Worm (Caenorhabditis elegans) whole organism, L2 larva: ENCODE data around the gene shw-1.

Experiments
- C34F6.9 ChIP-seq: fragments of 150-350 bp; optimal IDR thresholded peaks from 2 replicates; lab custom pipeline; 2014; ENCODE audit warnings: missing biosample characterization, missing genetic modification characterization
- F13H6.1 ChIP-seq: sonication (generic microtip); optimal IDR thresholded peaks from 2 replicates; lab custom pipeline; 2016; ENCODE audit warnings: missing genetic modification characterization, missing compliant biosample characterization
- R02D3.7 ChIP-seq: fragments of 150-350 bp; optimal IDR thresholded peaks from 2 replicates; lab custom pipeline; 2014; ENCODE audit warnings: missing biosample characterization, missing genetic modification characterization
- Y55F3AM.14 ChIP-seq: fragments of 200-800 bp; sonication (Bioruptor generic); optimal IDR thresholded peaks from 2 replicates; lab custom pipeline; 2018; ENCODE audit warnings: mild to moderate bottlenecking, missing genetic modification characterization, missing compliant biosample characterization
- aly-2 ChIP-seq: fragments of 150-350 bp; optimal IDR thresholded peaks from 2 replicates; lab custom pipeline; 2014; ENCODE audit warnings: missing biosample characterization, missing genetic modification characterization
- ama-1 ChIP-seq: fragments of 150-350 bp; optimal IDR thresholded peaks from 2 replicates; lab custom pipeline; 2018; ENCODE audit warnings: inconsistent platforms
- ceh-16 ChIP-seq: fragments of 150-350 bp; optimal IDR thresholded peaks from 2 replicates; lab custom pipeline; 2014; ENCODE audit warnings: missing biosample characterization, missing genetic modification characterization
- ceh-82 ChIP-seq: fragments of 150-350 bp; optimal IDR thresholded peaks from 2 replicates; lab custom pipeline; 2014; ENCODE audit warnings: missing biosample characterization, missing genetic modification characterization
- crh-2 ChIP-seq: sonication (generic microtip); optimal IDR thresholded peaks from 2 replicates; lab custom pipeline; 2017; ENCODE audit warnings: missing biosample characterization, missing genetic modification characterization
- egl-27 ChIP-seq: sonication (generic microtip); optimal IDR thresholded peaks from 3 replicates; lab custom pipeline; 2017; ENCODE audit warnings: missing biosample characterization, missing genetic modification reagents, missing genetic modification characterization
- gmeb-1 ChIP-seq: fragments of 150-350 bp; optimal IDR thresholded peaks from 2 replicates; lab custom pipeline; 2014; ENCODE audit warnings: missing biosample characterization, missing genetic modification characterization
- lin-13 ChIP-seq: fragments of 150-350 bp; optimal IDR thresholded peaks from 2 replicates; lab custom pipeline; 2014; ENCODE audit warnings: missing biosample characterization, missing genetic modification reagents, missing genetic modification characterization
- lin-39 ChIP-seq: fragments of 150-350 bp; optimal IDR thresholded peaks from 2 replicates; lab custom pipeline; 2014; ENCODE audit warnings: missing biosample characterization, missing genetic modification reagents, missing genetic modification characterization
- lsy-2 ChIP-seq, 2 experiments: fragments of 150-350 bp in 1 of 2; sonication (generic microtip) in 1 of 2; optimal IDR thresholded peaks; 2 replicates each; lab custom pipeline; 2014 to 2017; ENCODE audit warnings: missing biosample characterization in 2 of 2, missing genetic modification characterization in 2 of 2
- mbf-1 ChIP-seq: sonication (generic microtip); optimal IDR thresholded peaks from 2 replicates; lab custom pipeline; 2017; ENCODE audit warnings: missing biosample characterization, missing genetic modification characterization
- nhr-11 ChIP-seq: fragments of 150-350 bp; optimal IDR thresholded peaks from 2 replicates; lab custom pipeline; 2014; ENCODE audit warnings: missing biosample characterization, missing genetic modification characterization
- nhr-129 ChIP-seq: fragments of 150-350 bp; optimal IDR thresholded peaks from 2 replicates; lab custom pipeline; 2014; ENCODE audit warnings: missing biosample characterization, missing genetic modification characterization
- nhr-21 ChIP-seq: fragments of 150-350 bp; optimal IDR thresholded peaks from 2 replicates; lab custom pipeline; 2014; ENCODE audit warnings: missing biosample characterization, missing genetic modification characterization
- nhr-23 ChIP-seq: fragments of 150-350 bp; optimal IDR thresholded peaks from 2 replicates; lab custom pipeline; 2014; ENCODE audit warnings: missing biosample characterization, missing genetic modification reagents, missing genetic modification characterization
- nhr-237 ChIP-seq: fragments of 150-350 bp; optimal IDR thresholded peaks from 2 replicates; lab custom pipeline; 2014; ENCODE audit warnings: missing biosample characterization, missing genetic modification characterization
- nhr-25 ChIP-seq: fragments of 150-350 bp; sonication (generic microtip); optimal IDR thresholded peaks from 3 replicates; lab custom pipeline; 2014; ENCODE audit warnings: missing biosample characterization, missing genetic modification characterization
- peb-1 ChIP-seq: fragments of 150-350 bp; optimal IDR thresholded peaks from 2 replicates; lab custom pipeline; 2014; ENCODE audit warnings: missing biosample characterization, missing genetic modification characterization
- skn-1 ChIP-seq: sonication (generic microtip); optimal IDR thresholded peaks from 2 replicates; lab custom pipeline; 2017; ENCODE audit warnings: missing biosample characterization, missing genetic modification characterization
- snpc-4 ChIP-seq: fragments of 150-350 bp; optimal IDR thresholded peaks from 2 replicates; lab custom pipeline; 2014; ENCODE audit warnings: missing biosample characterization, missing genetic modification characterization
- unc-39 ChIP-seq: fragments of 150-350 bp; optimal IDR thresholded peaks from 2 replicates; lab custom pipeline; 2014; ENCODE audit warnings: missing biosample characterization, missing genetic modification characterization
- zag-1 ChIP-seq: fragments of 150-350 bp; optimal IDR thresholded peaks from 2 replicates; lab custom pipeline; 2014; ENCODE audit warnings: missing biosample characterization, missing genetic modification characterization
- ztf-1 ChIP-seq: fragments of 200-800 bp; sonication (Bioruptor generic); conservative IDR thresholded peaks from 2 replicates; pipeline ENCODE4 v1.3.6; 2022; ENCODE audit warnings: missing genetic modification characterization, missing compliant biosample characterization
- ztf-11 ChIP-seq: sonication (generic microtip); optimal IDR thresholded peaks from 2 replicates; lab custom pipeline; 2017; ENCODE audit warnings: missing biosample characterization, missing genetic modification characterization
- ztf-4 ChIP-seq: fragments of 150-350 bp; optimal IDR thresholded peaks from 2 replicates; lab custom pipeline; 2014; ENCODE audit warnings: missing biosample characterization, missing genetic modification characterization

The shw-1 gene

DNA sequence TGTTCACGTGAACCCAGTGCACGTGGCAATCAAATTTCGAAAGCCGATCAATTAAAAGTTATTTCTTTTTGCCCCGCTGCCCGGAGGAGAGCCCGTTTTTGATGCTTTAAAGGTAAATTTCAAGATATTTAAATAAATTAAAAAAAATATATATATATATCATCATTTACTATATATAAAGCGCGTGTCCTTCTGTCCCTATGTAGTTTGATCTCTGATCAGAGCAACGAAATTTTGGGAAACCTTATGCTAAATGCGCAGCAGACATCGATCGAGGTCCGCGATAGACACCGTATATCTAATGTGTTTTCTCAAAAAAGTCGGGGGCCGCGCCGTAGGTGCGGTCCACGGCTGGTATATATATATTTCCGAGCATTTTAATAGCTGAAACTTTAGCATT, 35.4 kb downstream of the shw-1 start:
- peak; percentile 42 for TF ChIP-seq ama-1 (lab: Kevin White, UChicago)

DNA sequence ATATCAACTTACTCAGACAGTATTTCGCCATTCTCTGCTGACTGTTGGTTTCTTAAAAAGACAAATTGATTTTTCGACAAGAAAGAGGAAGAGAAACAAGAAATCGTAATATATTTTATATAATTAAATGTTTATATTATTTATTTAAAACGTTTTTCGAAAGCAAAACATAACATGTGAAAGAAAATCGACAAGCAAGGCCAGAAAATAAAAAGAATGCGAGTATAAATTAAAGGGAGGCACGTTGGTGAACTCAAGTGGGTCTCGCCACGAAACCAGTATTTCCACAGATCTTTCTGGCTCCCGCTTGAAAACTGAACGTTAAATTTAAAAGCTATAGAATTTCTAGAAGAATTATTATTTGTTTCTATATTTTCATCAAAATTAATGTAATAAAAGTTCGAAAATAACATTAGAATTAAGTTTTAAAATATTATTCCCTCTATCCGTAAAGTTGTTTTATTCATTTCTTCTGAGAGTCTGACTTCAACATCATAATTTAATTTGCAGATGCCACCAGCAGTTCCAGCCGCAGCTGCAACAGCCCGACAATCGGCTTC, 38.0 kb downstream of the shw-1 start, which contains the start of the genes nst-1 and cct-4:
TSS of gene nst-1 (minus strand) at position 51 of the 560 bp plus-strand sequence.
TSS of gene cct-4 (plus strand) at position 510 of the 560 bp plus-strand sequence.
- TF ChIP-seq lsy-2 (tag; optimal IDR thresholded peaks at IDR 0.05; lab: Kevin White, UChicago): peak in 1 of 2 experiments; percentile 73
- peak; percentile 6 for TF ChIP-seq lin-13 (GFP tag; lab: Kevin White, UChicago)
- no peak for TF ChIP-seq crh-2 (tag; lab: Kevin White, UChicago)
- TF ChIP-seq nhr-129 (tag; lab: Kevin White, UChicago): no peak
- TF ChIP-seq gmeb-1 (tag; lab: Kevin White, UChicago): peak; percentile 0
- peak; percentile 54 for TF ChIP-seq C34F6.9 (tag; lab: Kevin White, UChicago)
- TF ChIP-seq, all 48 proteins: peak for 4

ce11 chrII:8278415-8278814, 42.9 kb downstream of the shw-1 start, which contains the start of the genes mrpl-10 and clec-142:
Gene mrpl-10, minus strand, starts transcription at chrII:8278515.
Gene clec-142, plus strand, starts transcription at chrII:8278678.
- no peak for TF ChIP-seq lin-13 (GFP tag; lab: Kevin White, UChicago)
- no peak for TF ChIP-seq nhr-11 (tag; lab: Kevin White, UChicago)
- TF ChIP-seq ceh-82 (tag; lab: Kevin White, UChicago): no peak
- TF ChIP-seq nhr-23: no peak
- TF ChIP-seq ztf-4 (tag; lab: Kevin White, UChicago): no peak
- TF ChIP-seq lin-39 (tag; lab: Kevin White, UChicago): no peak
- no peak for TF ChIP-seq F13H6.1 (tag; lab: Kevin White, UChicago)
- TF ChIP-seq ztf-11 (tag; lab: Kevin White, UChicago): no peak
- TF ChIP-seq zag-1: no peak
- no peak for TF ChIP-seq snpc-4 (tag; lab: Kevin White, UChicago)
- no peak for TF ChIP-seq mbf-1 (tag; lab: Kevin White, UChicago)
- TF ChIP-seq Y55F3AM.14: no peak
- no peak for TF ChIP-seq nhr-237 (tag; lab: Kevin White, UChicago)
- no peak for TF ChIP-seq gmeb-1 (tag; lab: Kevin White, UChicago)
- TF ChIP-seq unc-39: no peak

DNA sequence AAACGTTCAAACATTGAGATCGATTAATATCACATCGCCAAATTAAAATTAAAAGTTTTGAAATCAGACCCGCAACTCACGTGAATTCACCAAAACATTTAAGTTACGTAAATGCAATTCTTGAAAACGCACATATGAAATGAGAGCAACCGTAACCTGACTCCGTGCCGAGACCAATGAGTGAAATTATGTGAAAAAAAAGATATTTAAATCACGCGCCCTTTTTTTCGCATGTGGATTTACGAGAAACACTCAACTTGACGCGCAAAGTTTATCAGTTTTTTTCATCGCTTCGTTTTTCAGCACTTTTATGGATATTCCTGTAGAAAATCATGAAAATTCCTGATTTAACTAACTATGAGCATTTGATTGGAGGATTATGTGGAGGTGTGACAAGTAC, 45.2 kb downstream of the shw-1 start, which contains the start of the genes gei-14 and slc-25A32:
TSS of gene gei-14 (minus strand) at position 175 of the 400 bp plus-strand sequence.
TSS of gene slc-25A32 (plus strand) at position 242 of the 400 bp plus-strand sequence.
- no peak for TF ChIP-seq ceh-82 (tag; lab: Kevin White, UChicago)
- peak; percentile 13 for TF ChIP-seq nhr-129 (tag; lab: Kevin White, UChicago)
- TF ChIP-seq ztf-1 (GFP tag; lab: Robert Waterston, UW): no peak
- peak; percentile 59 to 83 for TF ChIP-seq lsy-2 (tag; optimal IDR thresholded peaks at IDR 0.05; lab: Kevin White, UChicago)
- peak; percentile 85 for TF ChIP-seq R02D3.7 (tag; lab: Kevin White, UChicago)
- peak; percentile 89 for TF ChIP-seq gmeb-1 (tag; lab: Kevin White, UChicago)

- TF ChIP-seq aly-2 (tag; lab: Kevin White, UChicago): no peak
- no peak for TF ChIP-seq egl-27 (tag; lab: Kevin White, UChicago)
- no peak for TF ChIP-seq nhr-21 (tag; lab: Kevin White, UChicago)
- TF ChIP-seq F13H6.1 (tag; lab: Kevin White, UChicago): no peak
- no peak for TF ChIP-seq mbf-1 (tag; lab: Kevin White, UChicago)
- no peak for TF ChIP-seq peb-1 (tag; lab: Kevin White, UChicago)
- TF ChIP-seq ceh-82 (tag; lab: Kevin White, UChicago): no peak
- no peak for TF ChIP-seq Y55F3AM.14
- no peak for TF ChIP-seq nhr-25 (tag; lab: Kevin White, UChicago)
- no peak for TF ChIP-seq ceh-16 (tag; lab: Kevin White, UChicago)
- TF ChIP-seq ama-1 (lab: Kevin White, UChicago): no peak
- no peak for TF ChIP-seq R02D3.7 (tag; lab: Kevin White, UChicago)
- no peak for TF ChIP-seq skn-1 (tag; lab: Kevin White, UChicago)
- TF ChIP-seq crh-2 (tag; lab: Kevin White, UChicago): no peak
Measured at ce11 chrII:8273060-8273459, 48.2 kb downstream of the shw-1 start.
